Fruit fly (Drosophila melanogaster) whole organism: ENCODE data around the gene Osi13.

Source experiments
- CG8478 ChIP-seq: fragments of >200 bp; optimal IDR thresholded peaks from 2 replicates; lab custom pipeline; 2018; ENCODE audit warnings: inconsistent platforms
- EcR ChIP-seq, 2 experiments: fragments of >200 bp; optimal IDR thresholded peaks; 2 replicates each; lab custom pipeline; 2017; ENCODE audit warnings: missing biosample characterization in 2 of 2, missing genetic modification characterization in 2 of 2, missing genetic modification reagents in 2 of 2
- psq ChIP-seq: fragments of >200 bp; optimal IDR thresholded peaks from 2 replicates; lab custom pipeline; 2017

DNA sequence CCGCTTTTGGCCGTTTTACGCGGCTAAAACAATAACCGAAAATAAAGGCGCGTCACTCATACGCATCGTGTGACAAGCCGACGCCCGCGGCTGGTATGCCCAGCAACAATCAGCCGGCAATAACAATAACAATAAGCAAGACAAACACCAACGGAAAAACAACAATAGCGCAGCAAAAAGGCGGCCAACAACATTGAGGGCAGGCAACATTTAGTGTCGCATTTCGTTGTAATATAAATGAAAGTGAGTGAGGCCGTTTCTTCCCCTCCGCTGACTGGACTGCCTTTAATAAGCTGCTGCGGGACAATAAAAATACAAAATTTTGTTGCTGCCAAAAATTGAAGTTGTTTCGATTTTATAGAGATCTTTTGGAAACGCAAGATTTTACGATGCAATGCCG lies 5.6 kb downstream of the Osi13 start:
- TF ChIP-seq EcR (GFP tag; optimal IDR thresholded peaks at IDR 0.05; lab: Kevin White, UChicago) (no peak), psq (no peak), CG8478 (lab: Kevin White, UChicago) (no peak)
